Fruit fly (Drosophila melanogaster): ENCODE data around the gene ND-75.

The ND-75 gene

DNA sequence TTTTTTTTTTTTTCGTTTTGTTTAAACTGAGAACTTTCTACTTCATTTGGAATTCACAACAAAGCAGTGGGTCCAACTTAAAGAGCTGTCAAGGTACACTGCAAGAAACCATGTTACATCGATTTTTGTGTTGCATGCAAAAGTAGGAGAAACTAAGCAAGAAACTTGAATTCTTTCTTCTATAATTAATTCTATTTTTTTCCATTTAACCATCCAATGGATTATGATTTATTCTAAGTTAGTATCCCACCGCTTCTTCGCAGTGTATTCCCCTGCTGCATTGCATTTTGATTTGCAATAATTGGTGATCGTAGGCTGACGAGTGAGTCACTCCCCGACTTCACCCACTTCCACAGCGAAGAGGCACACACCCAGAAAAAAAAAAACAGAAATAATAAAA is 8.4 kb upstream of the ND-75 start (continued):
- TF ChIP-seq Abd-B (GFP tag; optimal IDR thresholded peaks at IDR 0.05): peak; percentile 16
- TF ChIP-seq stwl (tag; optimal IDR thresholded peaks at IDR 0.05): no peak
- no peak for TF ChIP-seq Six4 (GFP tag; optimal IDR thresholded peaks at IDR 0.05)
- TF ChIP-seq Hand (GFP tag; optimal IDR thresholded peaks at IDR 0.05): no peak
- no peak for TF ChIP-seq CG6654 (GFP tag; optimal IDR thresholded peaks at IDR 0.05)
- no peak for TF ChIP-seq Hey (tag; optimal IDR thresholded peaks at IDR 0.05)
- TF ChIP-seq Dek (tag; optimal IDR thresholded peaks at IDR 0.05): no peak
- TF ChIP-seq CG31388 (GFP tag; optimal IDR thresholded peaks at IDR 0.05): no peak
- no peak for TF ChIP-seq exex (tag; optimal IDR thresholded peaks at IDR 0.05)
- no peak for TF ChIP-seq CG4707 (GFP tag; optimal IDR thresholded peaks at IDR 0.05)
- TF ChIP-seq mld (GFP tag; IDR thresholded peaks at IDR 0.05; ENCODE audit: partially characterized antibody): no peak
- TF ChIP-seq CG18011 (GFP tag; optimal IDR thresholded peaks at IDR 0.05): no peak

DNA sequence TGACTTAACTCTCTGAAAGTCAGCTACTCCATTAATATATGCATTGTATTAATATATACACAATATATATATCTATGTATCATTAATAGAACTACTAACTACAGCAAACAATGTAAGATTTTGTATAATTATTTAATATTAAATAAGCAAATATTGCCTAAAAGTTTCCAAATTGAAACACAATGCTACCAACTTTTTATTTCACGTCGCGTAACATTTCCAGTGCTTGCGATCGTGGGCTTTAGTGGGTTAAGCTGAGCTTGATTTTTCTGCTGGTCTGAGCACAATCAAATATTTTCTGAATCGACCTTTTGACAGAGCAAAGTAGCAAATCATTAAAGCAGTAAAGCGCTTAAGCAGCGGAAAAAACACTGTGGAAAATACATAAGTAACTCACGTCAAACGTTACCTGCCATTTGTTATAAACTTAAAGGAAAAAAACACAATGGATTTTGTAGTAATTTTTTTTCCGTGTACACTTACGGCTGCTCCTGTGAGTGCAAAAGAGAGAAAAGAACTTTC is 6.9 kb upstream of the ND-75 start:
- TF ChIP-seq Blimp-1 (GFP tag; optimal IDR thresholded peaks at IDR 0.05): peak; percentile 79
- peak; percentile 24 for TF ChIP-seq oc (tag; optimal IDR thresholded peaks at IDR 0.05)
- peak; percentile 46; the same call in 1 of the 2 replicates for TF ChIP-seq Drgx (GFP tag; IDR thresholded peaks at IDR 0.05)
- TF ChIP-seq row (GFP tag; IDR thresholded peaks at IDR 0.05): 0 out of 3 replicates have a peak, but pooled peaks have one; percentile 6
- TF ChIP-seq CG8944 (GFP tag; optimal IDR thresholded peaks at IDR 0.05): no peak

DNA sequence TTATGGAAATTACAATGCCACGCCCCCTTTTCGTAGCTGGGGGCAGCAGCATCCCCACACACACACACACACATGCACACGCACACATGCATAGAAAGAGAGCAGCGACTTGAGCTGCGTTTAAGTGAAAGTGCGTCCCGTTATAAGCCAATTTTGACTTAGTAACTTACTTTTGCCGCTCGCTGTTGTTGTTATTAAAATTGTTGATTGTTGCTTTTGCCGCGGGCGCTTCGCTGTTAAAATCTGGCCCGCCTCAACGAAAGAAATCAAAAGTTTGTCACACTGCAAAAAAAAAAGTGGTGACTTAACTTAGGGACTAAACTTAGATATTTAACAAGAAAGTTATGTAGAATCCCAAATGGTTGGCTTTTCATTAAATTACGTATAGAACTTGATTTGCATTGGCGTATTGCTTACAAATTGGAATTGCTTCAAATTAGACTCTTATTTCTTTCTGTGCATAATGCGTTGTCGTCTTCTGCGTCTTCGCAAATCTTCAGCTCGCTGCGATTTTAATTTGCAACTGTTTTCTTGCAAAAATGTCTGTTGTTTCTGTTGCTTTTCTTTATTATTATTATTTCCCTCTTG is 3.3 kb upstream of the ND-75 start:
- TF ChIP-seq CG17361 (GFP tag; IDR thresholded peaks at IDR 0.05) (0 out of 3 replicates have a peak, but pooled peaks have one; percentile 14), prd (optimal IDR thresholded peaks at IDR 0.05) (no peak), prd (GFP tag; IDR thresholded peaks at IDR 0.05) (peak; percentile 55; the same call in 2 of the 3 replicates), slbo (GFP tag; IDR thresholded peaks at IDR 0.05) (peak; percentile 41; the same call in 1 of the 2 replicates), Med (GFP tag) (peak; percentile 30), Spps (tag; optimal IDR thresholded peaks at IDR 0.05) (no peak), CG1603 (tag; optimal IDR thresholded peaks at IDR 0.05) (peak; percentile 14), Awh (GFP tag; IDR thresholded peaks at IDR 0.05) (0 out of 2 replicates have a peak, but pooled peaks have one; percentile 25), exex (tag; optimal IDR thresholded peaks at IDR 0.05) (no peak), Ptx1 (GFP tag; IDR thresholded peaks at IDR 0.05) (peak; percentile 51), CG7357 (GFP tag; IDR thresholded peaks at IDR 0.05) (no peak), Blimp-1 (GFP tag; optimal IDR thresholded peaks at IDR 0.05) (peak; percentile 77), CG12104 (GFP tag; optimal IDR thresholded peaks at IDR 0.05) (no peak), H2.0 (GFP tag; IDR thresholded peaks at IDR 0.05) (peak; percentile 43; the same call in 1 of the 2 replicates), Ada2b (GFP tag; IDR thresholded peaks at IDR 0.05) (0 out of 2 replicates have a peak, but pooled peaks have one; percentile 17), CG7839 (tag; optimal IDR thresholded peaks at IDR 0.05) (peak; percentile 4), CG7987 (GFP tag; optimal IDR thresholded peaks at IDR 0.05) (no peak), gem (tag; optimal IDR thresholded peaks at IDR 0.05) (peak; percentile 46), Rx (GFP tag; IDR thresholded peaks at IDR 0.05) (0 out of 2 replicates have a peak, but pooled peaks have one; percentile 6), CG14441 (GFP tag; IDR thresholded peaks at IDR 0.05) (peak; percentile 13; the same call in 1 of the 2 replicates), CG8388 (GFP tag; optimal IDR thresholded peaks at IDR 0.05) (peak; percentile 23), ara (GFP tag; IDR thresholded peaks at IDR 0.05) (0 out of 2 replicates have a peak, but pooled peaks have one; percentile 27), Sox102F (GFP tag; optimal IDR thresholded peaks at IDR 0.05) (peak; percentile 36), dysf (GFP tag; IDR thresholded peaks at IDR 0.05) (0 out of 3 replicates have a peak, but pooled peaks have one; percentile 13), stc (GFP tag; IDR thresholded peaks at IDR 0.05) (peak; percentile 59), Max (GFP tag; optimal IDR thresholded peaks at IDR 0.05) (no peak), HLH3B (GFP tag; IDR thresholded peaks at IDR 0.05) (peak; percentile 41; the same call in 1 of the 2 replicates), Xrp1 (GFP tag; IDR thresholded peaks at IDR 0.05) (peak; percentile 48; the same call in 1 of the 2 replicates), esg (GFP tag; conservative IDR thresholded peaks at IDR 0.05) (peak; percentile 18; the same call in 1 of the 2 replicates), CG32772 (GFP tag; IDR thresholded peaks at IDR 0.05) (0 out of 2 replicates have a peak, but pooled peaks have one; percentile 27), Hr51 (GFP tag; optimal IDR thresholded peaks at IDR 0.05) (peak in 1 of 2 experiments; percentile 38)
